Worm (Caenorhabditis elegans) whole organism, L1 larva: ENCODE data around the gene snrp-3.
A peak's percentile ranks its signal among the peaks of the same experiment; 100 is the strongest.

Experiments used
- fos-1 ChIP-seq: fragments of 150-350 bp; optimal IDR thresholded peaks from 2 replicates; lab custom pipeline; 2014; ENCODE audit warnings: missing biosample characterization, missing genetic modification characterization
- grh-1 ChIP-seq: fragments of 200-800 bp; sonication (Bioruptor generic); IDR thresholded peaks from 2 replicates; pipeline ENCODE4 v1.3.6; 2022; ENCODE audit warnings: missing genetic modification reagents, missing genetic modification characterization, missing compliant biosample characterization
- ztf-11 ChIP-seq, 2 experiments: sonication (generic microtip); optimal IDR thresholded peaks; 2 replicates each; lab custom pipeline; 2016 to 2017; ENCODE audit warnings: missing genetic modification characterization in 2 of 2, missing biosample characterization in 1 of 2, missing compliant biosample characterization in 1 of 2

DNA sequence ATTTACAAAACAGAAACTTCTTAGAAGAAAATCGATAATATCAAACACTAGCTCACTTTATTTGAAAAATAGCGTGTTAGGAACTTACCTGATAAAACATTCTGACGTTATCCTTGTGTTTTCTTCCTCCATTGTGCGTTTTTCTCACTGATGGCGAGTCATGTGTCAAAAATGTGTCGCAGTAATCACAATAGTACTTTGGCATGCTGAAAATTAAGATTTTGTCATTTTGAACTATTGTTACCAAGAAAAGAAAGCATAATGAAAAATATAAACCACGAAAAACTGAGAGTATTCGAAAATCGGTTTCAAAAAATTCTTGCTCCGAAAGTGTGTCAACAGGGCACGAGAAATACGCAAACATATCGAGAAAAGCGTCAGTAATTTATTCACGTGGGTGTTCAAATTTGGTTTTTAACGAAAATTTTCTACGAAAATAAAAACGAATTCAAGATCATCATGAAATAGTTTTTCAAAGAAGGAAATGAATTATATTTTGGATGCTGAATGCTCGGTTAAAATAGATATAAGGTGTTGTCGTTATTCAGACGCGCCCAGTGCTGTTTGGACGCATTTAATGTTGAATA is at the start of gene snrp-3:
- peak in 1 of 2 experiments; percentile 47 for TF ChIP-seq ztf-11 (tag; optimal IDR thresholded peaks at IDR 0.05; lab: Kevin White, UChicago)
- TF ChIP-seq grh-1 (GFP tag; lab: Robert Waterston, UW), result peak; percentile 77
- peak; percentile 87 for TF ChIP-seq fos-1
